Fruit fly (Drosophila melanogaster) whole organism, embryonic: ENCODE measurements around the gene Cad99C.

Experiments
- Abd-B ChIP-seq: fragments of 200-800 bp; sonication (Bioruptor generic); optimal IDR thresholded peaks from 2 replicates; lab custom pipeline; 2018; ENCODE audit warnings: missing biosample characterization, mild to moderate bottlenecking, missing genetic modification characterization, moderate library complexity
- Adf1 ChIP-seq: fragments of 200-800 bp; sonication (Bioruptor generic); IDR thresholded peaks from 2 replicates; pipeline ENCODE4 v1.3.6; 2022; ENCODE audit warnings: missing biosample characterization, missing genetic modification characterization
- B-H2 ChIP-seq: fragments of 200-800 bp; sonication (Bioruptor generic); optimal IDR thresholded peaks from 2 replicates; lab custom pipeline; 2018; ENCODE audit warnings: missing biosample characterization, mild to moderate bottlenecking, missing genetic modification characterization
- Bdp1 ChIP-seq: fragments of 200-800 bp; sonication (Bioruptor generic); optimal IDR thresholded peaks from 3 replicates; lab custom pipeline; 2016; ENCODE audit warnings: missing biosample characterization, missing genetic modification characterization
- CG10543 ChIP-seq: fragments of 200-800 bp; sonication (Bioruptor generic); optimal IDR thresholded peaks from 3 replicates; lab custom pipeline; 2017; ENCODE audit warnings: missing biosample characterization, mild to moderate bottlenecking, missing genetic modification characterization, moderate library complexity
- CG11456 ChIP-seq: fragments of 200-800 bp; sonication (Bioruptor generic); IDR thresholded peaks from 3 replicates; pipeline ENCODE4 v1.3.6; 2022; ENCODE audit warnings: missing biosample characterization, missing genetic modification characterization
- CG12391 ChIP-seq: fragments of 200-800 bp; sonication (Bioruptor generic); optimal IDR thresholded peaks from 3 replicates; lab custom pipeline; 2018; ENCODE audit warnings: missing biosample characterization, mild to moderate bottlenecking, missing genetic modification characterization, moderate library complexity
- CG12744 ChIP-seq: fragments of 200-800 bp; sonication (Bioruptor generic); optimal IDR thresholded peaks from 2 replicates; lab custom pipeline; 2016; ENCODE audit warnings: missing biosample characterization, missing genetic modification characterization
- CG13287 ChIP-seq: fragments of 200-800 bp; sonication (Bioruptor generic); IDR thresholded peaks from 2 replicates; pipeline ENCODE4 v1.3.6; 2022; ENCODE audit warnings: missing biosample characterization, missing genetic modification characterization; ENCODE audit not compliant: partially characterized antibody
- CG13775 ChIP-seq: fragments of 200-800 bp; sonication (Bioruptor generic); optimal IDR thresholded peaks from 3 replicates; lab custom pipeline; 2017; ENCODE audit warnings: missing biosample characterization, mild to moderate bottlenecking, missing genetic modification characterization
- CG14667 ChIP-seq: fragments of 200-800 bp; sonication (Bioruptor generic); IDR thresholded peaks from 2 replicates; pipeline ENCODE4 v1.3.6; 2022; ENCODE audit warnings: missing biosample characterization, missing genetic modification characterization
- CG15011 ChIP-seq: fragments of 200-800 bp; sonication (Bioruptor generic); optimal IDR thresholded peaks from 3 replicates; lab custom pipeline; 2018; ENCODE audit warnings: missing biosample characterization, mild to moderate bottlenecking, missing genetic modification characterization
- CG16779 ChIP-seq: fragments of 200-800 bp; sonication (Bioruptor generic); IDR thresholded peaks from 2 replicates; pipeline ENCODE4 v1.3.6; 2022; ENCODE audit warnings: missing biosample characterization, missing genetic modification characterization
- CG18262 ChIP-seq: fragments of 200-800 bp; optimal IDR thresholded peaks from 3 replicates; lab custom pipeline; 2019; ENCODE audit warnings: missing biosample characterization, mild to moderate bottlenecking, missing genetic modification characterization, moderate library complexity
- CG2202 ChIP-seq: fragments of 200-800 bp; sonication (Bioruptor generic); optimal IDR thresholded peaks from 2 replicates; lab custom pipeline; 2018; ENCODE audit warnings: missing biosample characterization, mild to moderate bottlenecking, missing genetic modification characterization
- CG2678 ChIP-seq: fragments of 200-800 bp; sonication (Bioruptor generic); optimal IDR thresholded peaks from 3 replicates; lab custom pipeline; 2019; ENCODE audit warnings: missing biosample characterization, mild to moderate bottlenecking, missing genetic modification characterization, moderate library complexity
- CG42726 ChIP-seq: fragments of 200-800 bp; sonication (Bioruptor generic); IDR thresholded peaks from 2 replicates; pipeline ENCODE4 v1.3.6; 2022; ENCODE audit warnings: missing biosample characterization, missing genetic modification characterization; ENCODE audit not compliant: partially characterized antibody
- CG4730 ChIP-seq: fragments of 200-800 bp; sonication (Bioruptor generic); IDR thresholded peaks from 2 replicates; pipeline ENCODE4 v1.3.6; 2022; ENCODE audit warnings: missing biosample characterization, missing genetic modification characterization
- CG5180 ChIP-seq: fragments of 200-800 bp; sonication (Bioruptor generic); optimal IDR thresholded peaks from 3 replicates; lab custom pipeline; 2017; ENCODE audit warnings: missing biosample characterization, missing genetic modification characterization, mild to moderate bottlenecking, moderate library complexity, missing genetic modification reagents
- CG5953 ChIP-seq: fragments of 200-800 bp; sonication (Bioruptor generic); IDR thresholded peaks from 2 replicates; pipeline ENCODE4 v1.3.6; 2022; ENCODE audit warnings: missing biosample characterization, missing genetic modification characterization
- CG6654 ChIP-seq: fragments of 200-800 bp; sonication (Bioruptor generic); optimal IDR thresholded peaks from 2 replicates; lab custom pipeline; 2017; ENCODE audit warnings: missing biosample characterization, mild to moderate bottlenecking, missing genetic modification characterization
- CG6765 ChIP-seq: fragments of 200-800 bp; sonication (Bioruptor generic); optimal IDR thresholded peaks from 3 replicates; lab custom pipeline; 2017; ENCODE audit warnings: missing biosample characterization, mild to moderate bottlenecking, missing genetic modification characterization
- CG7556 ChIP-seq: fragments of 200-800 bp; sonication (Bioruptor generic); optimal IDR thresholded peaks from 2 replicates; lab custom pipeline; 2017; ENCODE audit warnings: missing biosample characterization, mild to moderate bottlenecking, missing genetic modification characterization
- CG7745 ChIP-seq: fragments of 200-800 bp; sonication (Bioruptor generic); optimal IDR thresholded peaks from 2 replicates; lab custom pipeline; 2018; ENCODE audit warnings: missing biosample characterization, mild to moderate bottlenecking, missing genetic modification characterization, moderate library complexity
- CG8089 ChIP-seq: fragments of 200-800 bp; sonication (Bioruptor generic); optimal IDR thresholded peaks from 3 replicates; lab custom pipeline; 2016; ENCODE audit warnings: missing biosample characterization, missing genetic modification characterization
- Camta ChIP-seq: fragments of 200-800 bp; sonication (Bioruptor generic); optimal IDR thresholded peaks from 2 replicates; lab custom pipeline; 2016; ENCODE audit warnings: missing biosample characterization, missing genetic modification characterization
- D19A ChIP-seq: fragments of 200-800 bp; optimal IDR thresholded peaks from 3 replicates; lab custom pipeline; 2019; ENCODE audit warnings: missing biosample characterization, mild to moderate bottlenecking, missing genetic modification characterization, moderate library complexity
- Hand ChIP-seq: fragments of 200-800 bp; sonication (Bioruptor generic); optimal IDR thresholded peaks from 2 replicates; lab custom pipeline; 2017; ENCODE audit warnings: mild to moderate bottlenecking, missing biosample characterization, missing genetic modification reagents, missing genetic modification characterization
- Hr78 ChIP-seq, 2 experiments: fragments of 200-800 bp in 1 of 2; fragments of >200 bp in 1 of 2; sonication (Bioruptor generic) in 1 of 2; optimal IDR thresholded peaks; 2 replicates each; lab custom pipeline; 2017 to 2019; ENCODE audit warnings: missing biosample characterization in 2 of 2, missing genetic modification characterization in 2 of 2, mild to moderate bottlenecking in 1 of 2, moderate library complexity in 1 of 2
- Jarid2 ChIP-seq: fragments of 200-800 bp; sonication (Bioruptor generic); optimal IDR thresholded peaks from 3 replicates; lab custom pipeline; 2017; ENCODE audit warnings: mild to moderate bottlenecking, missing biosample characterization, missing genetic modification reagents, missing genetic modification characterization
- Lpt ChIP-seq: fragments of >200 bp; optimal IDR thresholded peaks from 2 replicates; lab custom pipeline; 2018; ENCODE audit warnings: missing biosample characterization, missing genetic modification characterization
- MESR4 ChIP-seq: fragments of 200-800 bp; sonication (Bioruptor generic); optimal IDR thresholded peaks from 2 replicates; lab custom pipeline; 2018; ENCODE audit warnings: missing biosample characterization, mild to moderate bottlenecking, missing genetic modification characterization, moderate library complexity
- Mes4 ChIP-seq: fragments of 200-800 bp; sonication (Bioruptor generic); optimal IDR thresholded peaks from 2 replicates; lab custom pipeline; 2016; ENCODE audit warnings: missing biosample characterization, missing genetic modification characterization
- Scr ChIP-seq: fragments of 200-800 bp; sonication (Bioruptor generic); IDR thresholded peaks from 2 replicates; pipeline ENCODE4 v1.3.6; 2022; ENCODE audit warnings: missing biosample characterization, missing genetic modification characterization; ENCODE audit not compliant: partially characterized antibody
- Tbp ChIP-seq: fragments of >200 bp; optimal IDR thresholded peaks from 2 replicates; lab custom pipeline; 2018; ENCODE audit warnings: missing biosample characterization, missing genetic modification characterization
- Xbp1 ChIP-seq: fragments of 200-800 bp; sonication (Bioruptor generic); optimal IDR thresholded peaks from 3 replicates; lab custom pipeline; 2016; ENCODE audit warnings: missing biosample characterization, mild to moderate bottlenecking, missing genetic modification characterization
- crol ChIP-seq: fragments of 200-800 bp; sonication (Bioruptor generic); IDR thresholded peaks from 2 replicates; pipeline ENCODE4 v1.3.6; 2022; ENCODE audit warnings: missing biosample characterization, missing genetic modification characterization
- eve ChIP-seq, 2 experiments: fragments of >200 bp; optimal IDR thresholded peaks; 2 replicates each; lab custom pipeline; 2017; ENCODE audit warnings: missing biosample characterization in 2 of 2, missing genetic modification characterization in 2 of 2
- fd96Cb ChIP-seq: fragments of 200-800 bp; sonication (Bioruptor generic); optimal IDR thresholded peaks from 2 replicates; lab custom pipeline; 2018; ENCODE audit warnings: missing biosample characterization, mild to moderate bottlenecking, missing genetic modification characterization, moderate library complexity
- gro ChIP-seq: fragments of 200-800 bp; sonication (Bioruptor generic); optimal IDR thresholded peaks from 2 replicates; lab custom pipeline; 2016; ENCODE audit warnings: missing biosample characterization, missing genetic modification characterization
- gt ChIP-seq: fragments of 200-800 bp; sonication (Bioruptor generic); IDR thresholded peaks from 2 replicates; pipeline ENCODE4 v1.3.6; 2022; ENCODE audit warnings: missing biosample characterization, missing genetic modification characterization
- h ChIP-seq: fragments of >200 bp; optimal IDR thresholded peaks from 2 replicates; lab custom pipeline; 2017
- ham ChIP-seq: fragments of 200-800 bp; sonication (Bioruptor generic); IDR thresholded peaks from 2 replicates; pipeline ENCODE4 v1.3.6; 2022; ENCODE audit warnings: missing biosample characterization, missing genetic modification characterization
- hth ChIP-seq: fragments of >200 bp; optimal IDR thresholded peaks from 2 replicates; lab custom pipeline; 2017; ENCODE audit warnings: inconsistent platforms
- schlank ChIP-seq: fragments of 200-800 bp; sonication (Bioruptor generic); optimal IDR thresholded peaks from 2 replicates; lab custom pipeline; 2018; ENCODE audit warnings: missing biosample characterization, mild to moderate bottlenecking, missing genetic modification characterization
- slp2 ChIP-seq: fragments of 200-800 bp; sonication (Bioruptor generic); optimal IDR thresholded peaks from 2 replicates; lab custom pipeline; 2016; ENCODE audit warnings: missing biosample characterization, missing genetic modification characterization
- tin ChIP-seq: fragments of 200-800 bp; sonication (Bioruptor generic); optimal IDR thresholded peaks from 3 replicates; lab custom pipeline; 2016; ENCODE audit warnings: missing biosample characterization, missing genetic modification characterization
- tio ChIP-seq: fragments of 200-800 bp; sonication (Bioruptor generic); optimal IDR thresholded peaks from 2 replicates; lab custom pipeline; 2017; ENCODE audit warnings: missing biosample characterization, missing genetic modification characterization, inconsistent platforms
- twi ChIP-seq: fragments of 200-800 bp; optimal IDR thresholded peaks from 2 replicates; lab custom pipeline; 2019; ENCODE audit warnings: missing biosample characterization, mild to moderate bottlenecking, missing genetic modification characterization, moderate library complexity
- wek ChIP-seq: fragments of 200-800 bp; sonication (Bioruptor generic); optimal IDR thresholded peaks from 3 replicates; lab custom pipeline; 2018; ENCODE audit warnings: missing biosample characterization, mild to moderate bottlenecking, missing genetic modification characterization, moderate library complexity

The Cad99C gene

dm6 chr3R:29798966-29799680 lies 42.3 kb upstream of the Cad99C start, which contains the start of the genes Rnb and Drice (continued):
- TF ChIP-seq Jarid2 (GFP tag; lab: Kevin White, UChicago) (no peak), fd96Cb (tag; lab: Kevin White, UChicago) (peak; percentile 36), CG4730 (no peak), CG11456 (GFP tag; lab: Robert Waterston, UW) (no peak), schlank (tag; lab: Kevin White, UChicago) (no peak), CG14667 (GFP tag; lab: Robert Waterston, UW) (peak; percentile 32; the same call in 1 of the 2 replicates), Bdp1 (GFP tag; lab: Kevin White, UChicago) (no peak), Mes4 (GFP tag; lab: Kevin White, UChicago) (no peak), CG16779 (GFP tag; lab: Robert Waterston, UW) (no peak), CG2202 (no peak), CG5953 (GFP tag; lab: Robert Waterston, UW) (0 out of 2 replicates have a peak, but pooled peaks have one; percentile 6), Lpt (no peak), slp2 (GFP tag; lab: Kevin White, UChicago) (no peak), crol (GFP tag; lab: Robert Waterston, UW) (no peak), Hand (GFP tag; lab: Kevin White, UChicago) (no peak), CG12744 (no peak), Xbp1 (peak; percentile 53), Hr78 (GFP tag; optimal IDR thresholded peaks at IDR 0.05; lab: Kevin White, UChicago) (no peak), tin (GFP tag; lab: Kevin White, UChicago) (peak; percentile 38), CG5180 (GFP tag; lab: Kevin White, UChicago) (no peak), Abd-B (GFP tag; lab: Kevin White, UChicago) (no peak), gt (GFP tag; lab: Robert Waterston, UW) (no peak), CG7745 (tag; lab: Kevin White, UChicago) (no peak), CG7556 (GFP tag; lab: Kevin White, UChicago) (no peak), CG2678 (no peak), twi (tag; lab: Kevin White, UChicago) (no peak), CG6654 (peak; percentile 99), CG42726 (GFP tag; lab: Robert Waterston, UW) (no peak), wek (GFP tag; lab: Kevin White, UChicago) (peak; percentile 20), CG13287 (GFP tag; lab: Robert Waterston, UW) (peak; percentile 81), D19A (no peak), hth (lab: Kevin White, UChicago) (no peak), Scr (GFP tag; lab: Robert Waterston, UW) (peak; percentile 79), CG18262 (tag; lab: Kevin White, UChicago) (no peak), CG10543 (no peak), Camta (GFP tag; lab: Kevin White, UChicago) (no peak), CG6765 (GFP tag; lab: Kevin White, UChicago) (no peak), eve (GFP tag; optimal IDR thresholded peaks at IDR 0.05; lab: Kevin White, UChicago) (no peak), CG12391 (peak; percentile 63), B-H2 (GFP tag; lab: Kevin White, UChicago) (no peak), ham (no peak), CG13775 (no peak), tio (GFP tag; lab: Kevin White, UChicago) (no peak), h (lab: Kevin White, UChicago) (no peak), CG8089 (GFP tag; lab: Kevin White, UChicago) (no peak), Adf1 (GFP tag; lab: Robert Waterston, UW) (no peak), gro (GFP tag; lab: Kevin White, UChicago) (no peak), CG15011 (GFP tag; lab: Kevin White, UChicago) (no peak), Tbp (GFP tag; lab: Kevin White, UChicago) (peak; percentile 32), MESR4 (peak; percentile 90)
